Worm (Caenorhabditis elegans) whole organism, L4/young adult: ENCODE data around the gene hosl-1.

Experiments
- W03F9.2 ChIP-seq: fragments of 150-350 bp; optimal IDR thresholded peaks from 2 replicates; lab custom pipeline; 2014; ENCODE audit warnings: missing biosample characterization, missing genetic modification characterization
- dao-5 ChIP-seq: sonication (generic microtip); optimal IDR thresholded peaks from 2 replicates; lab custom pipeline; 2016; ENCODE audit warnings: missing genotype, missing genetic modification characterization, moderate library complexity, missing compliant biosample characterization
- him-1 ChIP-seq: sonication (generic microtip); optimal IDR thresholded peaks from 2 replicates; lab custom pipeline; 2016; ENCODE audit warnings: missing genotype, missing genetic modification reagents, missing genetic modification characterization, missing compliant biosample characterization

DNA sequence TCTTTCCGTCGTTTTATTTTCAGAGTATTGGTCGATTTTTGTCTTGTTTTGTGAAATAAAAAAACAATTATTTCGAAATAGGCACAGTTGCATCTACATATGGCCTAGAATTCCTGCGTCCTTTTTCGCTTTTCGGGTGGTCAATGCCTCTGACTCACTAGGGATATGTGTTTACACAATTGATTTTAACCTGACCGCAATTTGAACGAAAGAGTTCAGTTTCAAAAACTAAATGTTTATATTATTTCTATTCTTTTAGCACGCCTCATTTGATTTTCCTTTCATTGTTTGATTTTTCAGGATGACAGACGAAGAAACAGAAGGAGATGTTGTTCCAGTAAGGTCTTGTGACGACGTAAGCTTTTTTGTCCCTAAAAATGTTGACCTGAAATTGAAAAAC lies 30.9 kb downstream of the hosl-1 start, which contains the start of gene mfsd-12:
- TF ChIP-seq him-1 (tag; lab: Kevin White, UChicago) (no peak), W03F9.2 (tag; lab: Kevin White, UChicago) (no peak), dao-5 (tag; lab: Kevin White, UChicago) (no peak)
